Worm (Caenorhabditis elegans) whole organism, early embryonic: ENCODE results near the gene bicd-1.
A peak's percentile ranks its signal among the peaks of the same experiment; 100 is the strongest.

Source experiments
- B0310.2 ChIP-seq: sonication (generic microtip); optimal IDR thresholded peaks from 2 replicates; lab custom pipeline; 2016; ENCODE audit warnings: mild to moderate bottlenecking, missing genetic modification characterization, missing compliant biosample characterization
- ceh-13 ChIP-seq: fragments of 200-800 bp; sonication (Bioruptor generic); optimal IDR thresholded peaks from 2 replicates; lab custom pipeline; 2018; ENCODE audit warnings: mild to moderate bottlenecking, missing genetic modification characterization, missing compliant biosample characterization

ce11 chrIV:6556624-6557368 is 15.3 kb downstream of the bicd-1 start, which contains the start of gene try-3:
- TF ChIP-seq B0310.2 (tag; lab: Kevin White, UChicago) (peak; percentile 34), ceh-13 (GFP tag; lab: Kevin White, UChicago) (peak; percentile 67)
